Fruit fly (Drosophila melanogaster) whole organism, prepupa: ENCODE results near the gene hang.

ENCODE experiments used
- CG10631 ChIP-seq: fragments of 200-800 bp; sonication (Bioruptor generic); optimal IDR thresholded peaks from 2 replicates; lab custom pipeline; 2016; ENCODE audit warnings: missing biosample characterization, missing genetic modification characterization
- CG10669 ChIP-seq: fragments of 200-800 bp; sonication (Bioruptor generic); optimal IDR thresholded peaks from 3 replicates; lab custom pipeline; 2018; ENCODE audit warnings: missing biosample characterization, mild to moderate bottlenecking, missing genetic modification characterization, moderate library complexity
- CG11294 ChIP-seq: fragments of 200-800 bp; sonication (Bioruptor generic); IDR thresholded peaks from 2 replicates; pipeline ENCODE4 v1.3.6; 2022; ENCODE audit warnings: missing biosample characterization, missing genetic modification characterization
- CG11762 ChIP-seq: fragments of 200-800 bp; sonication (Bioruptor generic); optimal IDR thresholded peaks from 3 replicates; lab custom pipeline; 2016; ENCODE audit warnings: missing biosample characterization, missing genetic modification characterization; ENCODE audit not compliant: insufficient read depth
- CG11902 ChIP-seq: fragments of 200-800 bp; sonication (Bioruptor generic); optimal IDR thresholded peaks from 3 replicates; lab custom pipeline; 2016; ENCODE audit warnings: missing biosample characterization, missing genetic modification characterization
- CG15336 ChIP-seq: fragments of 200-800 bp; sonication (Bioruptor generic); IDR thresholded peaks from 2 replicates; pipeline ENCODE4 v1.3.6; 2022; ENCODE audit warnings: missing biosample characterization, missing genetic modification characterization
- CG1621 ChIP-seq: fragments of 200-800 bp; sonication (Bioruptor generic); optimal IDR thresholded peaks from 3 replicates; lab custom pipeline; 2018; ENCODE audit warnings: missing biosample characterization, mild to moderate bottlenecking, missing genetic modification characterization
- CG3032 ChIP-seq: fragments of 200-800 bp; optimal IDR thresholded peaks from 2 replicates; lab custom pipeline; 2019; ENCODE audit warnings: missing biosample characterization, mild to moderate bottlenecking, missing genetic modification characterization, moderate library complexity
- CG31627 ChIP-seq: fragments of 200-800 bp; sonication (Bioruptor generic); optimal IDR thresholded peaks from 3 replicates; lab custom pipeline; 2016; ENCODE audit warnings: missing biosample characterization, missing genetic modification characterization
- CG32006 ChIP-seq: fragments of 200-800 bp; sonication (Bioruptor generic); optimal IDR thresholded peaks from 3 replicates; lab custom pipeline; 2017; ENCODE audit warnings: missing biosample characterization, mild to moderate bottlenecking, missing genetic modification characterization
- CG34406 ChIP-seq: fragments of 200-800 bp; sonication (Bioruptor generic); optimal IDR thresholded peaks from 3 replicates; lab custom pipeline; 2016; ENCODE audit warnings: missing biosample characterization, missing genetic modification characterization
- CG3919 ChIP-seq: fragments of 200-800 bp; sonication (Bioruptor generic); optimal IDR thresholded peaks from 3 replicates; lab custom pipeline; 2016; ENCODE audit warnings: missing biosample characterization, missing genetic modification characterization
- CG4318 ChIP-seq: fragments of 200-800 bp; sonication (Bioruptor generic); optimal IDR thresholded peaks from 3 replicates; lab custom pipeline; 2017; ENCODE audit warnings: missing biosample characterization, mild to moderate bottlenecking, missing genetic modification characterization
- CG6163 ChIP-seq: fragments of 200-800 bp; sonication (Bioruptor generic); IDR thresholded peaks from 3 replicates; pipeline ENCODE4 v1.3.6; 2022; ENCODE audit warnings: missing biosample characterization, missing genetic modification characterization
- CG6276 ChIP-seq: fragments of 200-800 bp; sonication (Bioruptor generic); optimal IDR thresholded peaks from 2 replicates; lab custom pipeline; 2017; ENCODE audit warnings: missing biosample characterization, mild to moderate bottlenecking, missing genetic modification characterization
- CG6792 ChIP-seq: fragments of 200-800 bp; sonication (Bioruptor generic); optimal IDR thresholded peaks from 3 replicates; lab custom pipeline; 2016; ENCODE audit warnings: missing biosample characterization, missing genetic modification characterization
- CG6854 ChIP-seq: fragments of 200-800 bp; sonication (Bioruptor generic); optimal IDR thresholded peaks from 2 replicates; lab custom pipeline; 2017; ENCODE audit warnings: missing biosample characterization, mild to moderate bottlenecking, missing genetic modification characterization
- CG7368 ChIP-seq: fragments of 200-800 bp; sonication (Bioruptor generic); optimal IDR thresholded peaks from 3 replicates; lab custom pipeline; 2016; ENCODE audit warnings: missing biosample characterization, missing genetic modification characterization
- CG8119 ChIP-seq: fragments of 200-800 bp; sonication (Bioruptor generic); IDR thresholded peaks from 3 replicates; pipeline ENCODE4 v1.3.6; 2022; ENCODE audit warnings: missing biosample characterization, missing genetic modification characterization
- CG8632 ChIP-seq: fragments of 200-800 bp; sonication (Bioruptor generic); optimal IDR thresholded peaks from 3 replicates; lab custom pipeline; 2016; ENCODE audit warnings: missing biosample characterization, missing genetic modification characterization
- CG9139 ChIP-seq: fragments of 200-800 bp; sonication (Bioruptor generic); optimal IDR thresholded peaks from 3 replicates; lab custom pipeline; 2017; ENCODE audit warnings: missing biosample characterization, mild to moderate bottlenecking, missing genetic modification characterization
- Eip75B ChIP-seq: fragments of 200-800 bp; sonication (Bioruptor generic); optimal IDR thresholded peaks from 3 replicates; lab custom pipeline; 2016; ENCODE audit warnings: missing biosample characterization, missing genetic modification characterization
- Eip78C ChIP-seq: fragments of 200-800 bp; sonication (Bioruptor generic); peaks from one replicate; lab custom pipeline; 2016; ENCODE audit warnings: missing biosample characterization, missing genetic modification characterization
- Eip93F ChIP-seq: fragments of 200-800 bp; sonication (Bioruptor generic); optimal IDR thresholded peaks from 2 replicates; lab custom pipeline; 2016; ENCODE audit warnings: missing biosample characterization, mild to moderate bottlenecking, missing genetic modification characterization
- Ets21C ChIP-seq: fragments of 200-800 bp; sonication (Bioruptor generic); optimal IDR thresholded peaks from 3 replicates; lab custom pipeline; 2016; ENCODE audit warnings: missing biosample characterization, missing genetic modification characterization
- Ets96B ChIP-seq: fragments of 200-800 bp; optimal IDR thresholded peaks from 2 replicates; lab custom pipeline; 2019; ENCODE audit warnings: missing biosample characterization, mild to moderate bottlenecking, missing genetic modification characterization, moderate library complexity
- Gug ChIP-seq: fragments of 200-800 bp; sonication (Bioruptor generic); IDR thresholded peaks from 2 replicates; pipeline ENCODE4 v1.3.6; 2022; ENCODE audit warnings: missing biosample characterization, missing genetic modification characterization
- Hr39 ChIP-seq: fragments of 200-800 bp; sonication (Bioruptor generic); optimal IDR thresholded peaks from 2 replicates; lab custom pipeline; 2016; ENCODE audit warnings: missing biosample characterization, missing genetic modification characterization
- Hr4 ChIP-seq: fragments of 200-800 bp; sonication (Bioruptor generic); optimal IDR thresholded peaks from 3 replicates; lab custom pipeline; 2016; ENCODE audit warnings: missing biosample characterization, missing genetic modification characterization
- Lpt ChIP-seq: fragments of 200-800 bp; sonication (Bioruptor generic); optimal IDR thresholded peaks from 3 replicates; lab custom pipeline; 2016; ENCODE audit warnings: missing biosample characterization, missing genetic modification characterization
- Met ChIP-seq: fragments of 200-800 bp; sonication (Bioruptor generic); optimal IDR thresholded peaks from 3 replicates; lab custom pipeline; 2016; ENCODE audit warnings: missing biosample characterization, missing genetic modification characterization
- OdsH ChIP-seq: fragments of 200-800 bp; sonication (Bioruptor generic); optimal IDR thresholded peaks from 3 replicates; lab custom pipeline; 2016; ENCODE audit warnings: missing biosample characterization, missing genetic modification characterization
- Smox ChIP-seq: fragments of 200-800 bp; sonication (Bioruptor generic); optimal IDR thresholded peaks from 3 replicates; lab custom pipeline; 2016; ENCODE audit warnings: missing biosample characterization, missing genetic modification characterization
- Sox102F ChIP-seq: fragments of 200-800 bp; sonication (Bioruptor generic); optimal IDR thresholded peaks from 2 replicates; lab custom pipeline; 2016; ENCODE audit warnings: missing biosample characterization, mild to moderate bottlenecking, missing genetic modification characterization
- Sox14 ChIP-seq: fragments of 200-800 bp; sonication (Bioruptor generic); optimal IDR thresholded peaks from 3 replicates; lab custom pipeline; 2016; ENCODE audit warnings: missing biosample characterization, missing genetic modification characterization
- Sox15 ChIP-seq: fragments of 200-800 bp; sonication (Bioruptor generic); optimal IDR thresholded peaks from 3 replicates; lab custom pipeline; 2016; ENCODE audit warnings: missing biosample characterization, missing genetic modification characterization
- acj6 ChIP-seq: fragments of 200-800 bp; sonication (Bioruptor generic); optimal IDR thresholded peaks from 3 replicates; lab custom pipeline; 2016; ENCODE audit warnings: missing biosample characterization, missing genetic modification characterization
- cyc ChIP-seq: fragments of 200-800 bp; sonication (Bioruptor generic); optimal IDR thresholded peaks from 3 replicates; lab custom pipeline; 2016; ENCODE audit warnings: missing biosample characterization, missing genetic modification characterization
- dac ChIP-seq: fragments of 200-800 bp; sonication (Bioruptor generic); optimal IDR thresholded peaks from 2 replicates; lab custom pipeline; 2017; ENCODE audit warnings: missing biosample characterization, mild to moderate bottlenecking, missing genetic modification characterization
- dsx ChIP-seq: fragments of 200-800 bp; optimal IDR thresholded peaks from 3 replicates; lab custom pipeline; 2019; ENCODE audit warnings: missing biosample characterization, mild to moderate bottlenecking, missing genetic modification characterization, moderate library complexity; ENCODE audit not compliant: poor library complexity, severe bottlenecking
- esn ChIP-seq: fragments of 200-800 bp; sonication (Bioruptor generic); optimal IDR thresholded peaks from 2 replicates; lab custom pipeline; 2016; ENCODE audit warnings: missing biosample characterization, mild to moderate bottlenecking, missing genetic modification characterization, moderate library complexity
- fd59A ChIP-seq: fragments of 200-800 bp; sonication (Bioruptor generic); optimal IDR thresholded peaks from 2 replicates; lab custom pipeline; 2017; ENCODE audit warnings: missing biosample characterization, mild to moderate bottlenecking, missing genetic modification characterization, missing genetic modification reagents
- fd85E ChIP-seq: fragments of 200-800 bp; sonication (Bioruptor generic); optimal IDR thresholded peaks from 3 replicates; lab custom pipeline; 2016; ENCODE audit warnings: missing biosample characterization, missing genetic modification characterization
- fkh ChIP-seq: fragments of 200-800 bp; sonication (Bioruptor generic); optimal IDR thresholded peaks from 3 replicates; lab custom pipeline; 2017; ENCODE audit warnings: missing biosample characterization, mild to moderate bottlenecking, missing genetic modification characterization, moderate library complexity
- lz ChIP-seq: fragments of 200-800 bp; sonication (Bioruptor generic); optimal IDR thresholded peaks from 3 replicates; lab custom pipeline; 2016; ENCODE audit warnings: missing biosample characterization, missing genetic modification characterization
- net ChIP-seq: fragments of 200-800 bp; sonication (Bioruptor generic); optimal IDR thresholded peaks from 3 replicates; lab custom pipeline; 2016; ENCODE audit warnings: missing biosample characterization, missing genetic modification characterization
- pdm3 ChIP-seq: fragments of 200-800 bp; sonication (Bioruptor generic); optimal IDR thresholded peaks from 3 replicates; lab custom pipeline; 2016; ENCODE audit warnings: missing biosample characterization, missing genetic modification characterization
- salr ChIP-seq, 2 experiments: fragments of 200-800 bp; sonication (Bioruptor generic); optimal IDR thresholded peaks; 3 replicates each; lab custom pipeline; 2016 to 2018; ENCODE audit warnings: missing biosample characterization in 2 of 2, missing genetic modification characterization in 2 of 2, mild to moderate bottlenecking in 1 of 2
- spab ChIP-seq: fragments of 200-800 bp; sonication (Bioruptor generic); optimal IDR thresholded peaks from 2 replicates; lab custom pipeline; 2017; ENCODE audit warnings: missing biosample characterization, mild to moderate bottlenecking, missing genetic modification characterization, missing genetic modification reagents
- svp ChIP-seq: fragments of 200-800 bp; sonication (Bioruptor generic); peaks from one replicate; lab custom pipeline; 2016; ENCODE audit warnings: missing biosample characterization, missing genetic modification characterization
- topi ChIP-seq: fragments of 200-800 bp; sonication (Bioruptor generic); optimal IDR thresholded peaks from 3 replicates; lab custom pipeline; 2016; ENCODE audit warnings: missing biosample characterization, missing genetic modification characterization
- vri ChIP-seq: fragments of 200-800 bp; sonication (Bioruptor generic); optimal IDR thresholded peaks from 3 replicates; lab custom pipeline; 2016; ENCODE audit warnings: missing biosample characterization, mild to moderate bottlenecking, missing genetic modification characterization

hang gene

dm6 chrX:16422466-16423124, at the start of gene hang:
TSS of gene hang (plus strand) at chrX:16422831.
- TF ChIP-seq fd85E (GFP tag; lab: Kevin White, UChicago) (peak; percentile 46), CG6792 (GFP tag; lab: Kevin White, UChicago) (no peak), Met (GFP tag; lab: Kevin White, UChicago) (no peak), Sox14 (GFP tag; lab: Kevin White, UChicago) (peak; percentile 55), Hr39 (GFP tag; lab: Kevin White, UChicago) (peak; percentile 0), CG11294 (no peak), fkh (GFP tag; lab: Kevin White, UChicago) (no peak), svp (peak; percentile 76), Ets21C (GFP tag; lab: Kevin White, UChicago) (no peak), Eip93F (GFP tag; lab: Kevin White, UChicago) (no peak), Lpt (GFP tag; lab: Kevin White, UChicago) (no peak), CG3032 (tag; lab: Kevin White, UChicago) (no peak), CG3919 (peak; percentile 66), salr (GFP tag; optimal IDR thresholded peaks at IDR 0.05; lab: Kevin White, UChicago) (no peak), Hr4 (GFP tag; lab: Kevin White, UChicago) (no peak), Eip78C (GFP tag; lab: Kevin White, UChicago) (peak; percentile 87), CG32006 (no peak), Eip75B (GFP tag; lab: Kevin White, UChicago) (peak; percentile 27), CG4318 (GFP tag; lab: Kevin White, UChicago) (no peak), CG34406 (no peak), Smox (GFP tag; lab: Kevin White, UChicago) (peak; percentile 5), CG6276 (GFP tag; lab: Kevin White, UChicago) (peak; percentile 46), CG6854 (GFP tag; lab: Kevin White, UChicago) (peak; percentile 64), fd59A (no peak), CG8119 (GFP tag; lab: Robert Waterston, UW) (no peak), OdsH (GFP tag; lab: Kevin White, UChicago) (peak; percentile 7), CG10669 (peak; percentile 4), CG8632 (GFP tag; lab: Kevin White, UChicago) (no peak), Sox15 (no peak), Ets96B (tag; lab: Kevin White, UChicago) (peak; percentile 12), cyc (GFP tag; lab: Kevin White, UChicago) (peak; percentile 12), CG11902 (no peak), CG11762 (GFP tag; lab: Kevin White, UChicago) (no peak), esn (GFP tag; lab: Kevin White, UChicago) (peak; percentile 61), pdm3 (peak; percentile 16), net (peak; percentile 40), dac (GFP tag; lab: Kevin White, UChicago) (no peak), CG9139 (GFP tag; lab: Kevin White, UChicago) (peak; percentile 28), CG10631 (GFP tag; lab: Kevin White, UChicago) (no peak), acj6 (GFP tag; lab: Kevin White, UChicago) (peak; percentile 6), CG6163 (peak; percentile 12; the same call in 1 of the 3 replicates), dsx (GFP tag; lab: Kevin White, UChicago) (peak; percentile 54), Sox102F (GFP tag; lab: Kevin White, UChicago) (peak; percentile 38), topi (peak; percentile 27), CG31627 (GFP tag; lab: Kevin White, UChicago) (peak; percentile 18), CG7368 (GFP tag; lab: Kevin White, UChicago) (no peak), vri (GFP tag; lab: Kevin White, UChicago) (peak; percentile 48), spab (GFP tag; lab: Kevin White, UChicago) (no peak), CG1621 (peak; percentile 89), CG15336 (0 out of 2 replicates have a peak, but pooled peaks have one; percentile 18), lz (GFP tag; lab: Kevin White, UChicago) (peak; percentile 25), Gug (GFP tag; lab: Robert Waterston, UW) (no peak)
